Fruit fly (Drosophila melanogaster) whole organism, prepupa: ENCODE data around the gene mino.
A peak's percentile ranks its signal among the peaks of the same experiment; 100 is the strongest.

ENCODE experiments used
- Blimp-1 ChIP-seq: fragments of 200-800 bp; sonication (Bioruptor generic); optimal IDR thresholded peaks from 3 replicates; lab custom pipeline; 2017; ENCODE audit warnings: missing biosample characterization, missing genetic modification characterization, mild to moderate bottlenecking, moderate library complexity, missing genetic modification reagents
- CG10631 ChIP-seq: fragments of 200-800 bp; sonication (Bioruptor generic); optimal IDR thresholded peaks from 2 replicates; lab custom pipeline; 2016; ENCODE audit warnings: missing biosample characterization, missing genetic modification characterization
- CG10669 ChIP-seq: fragments of 200-800 bp; sonication (Bioruptor generic); optimal IDR thresholded peaks from 3 replicates; lab custom pipeline; 2018; ENCODE audit warnings: missing biosample characterization, mild to moderate bottlenecking, missing genetic modification characterization, moderate library complexity
- CG11294 ChIP-seq: fragments of 200-800 bp; sonication (Bioruptor generic); IDR thresholded peaks from 2 replicates; pipeline ENCODE4 v1.3.6; 2022; ENCODE audit warnings: missing biosample characterization, missing genetic modification characterization
- CG11902 ChIP-seq: fragments of 200-800 bp; sonication (Bioruptor generic); optimal IDR thresholded peaks from 3 replicates; lab custom pipeline; 2016; ENCODE audit warnings: missing biosample characterization, missing genetic modification characterization
- CG1621 ChIP-seq: fragments of 200-800 bp; sonication (Bioruptor generic); optimal IDR thresholded peaks from 3 replicates; lab custom pipeline; 2018; ENCODE audit warnings: missing biosample characterization, mild to moderate bottlenecking, missing genetic modification characterization
- CG3032 ChIP-seq: fragments of 200-800 bp; optimal IDR thresholded peaks from 2 replicates; lab custom pipeline; 2019; ENCODE audit warnings: missing biosample characterization, mild to moderate bottlenecking, missing genetic modification characterization, moderate library complexity
- CG3919 ChIP-seq: fragments of 200-800 bp; sonication (Bioruptor generic); optimal IDR thresholded peaks from 3 replicates; lab custom pipeline; 2016; ENCODE audit warnings: missing biosample characterization, missing genetic modification characterization
- CG4318 ChIP-seq: fragments of 200-800 bp; sonication (Bioruptor generic); optimal IDR thresholded peaks from 3 replicates; lab custom pipeline; 2017; ENCODE audit warnings: missing biosample characterization, mild to moderate bottlenecking, missing genetic modification characterization
- CG6792 ChIP-seq: fragments of 200-800 bp; sonication (Bioruptor generic); optimal IDR thresholded peaks from 3 replicates; lab custom pipeline; 2016; ENCODE audit warnings: missing biosample characterization, missing genetic modification characterization
- CG6854 ChIP-seq: fragments of 200-800 bp; sonication (Bioruptor generic); optimal IDR thresholded peaks from 2 replicates; lab custom pipeline; 2017; ENCODE audit warnings: missing biosample characterization, mild to moderate bottlenecking, missing genetic modification characterization
- CG7368 ChIP-seq: fragments of 200-800 bp; sonication (Bioruptor generic); optimal IDR thresholded peaks from 3 replicates; lab custom pipeline; 2016; ENCODE audit warnings: missing biosample characterization, missing genetic modification characterization
- CG9139 ChIP-seq: fragments of 200-800 bp; sonication (Bioruptor generic); optimal IDR thresholded peaks from 3 replicates; lab custom pipeline; 2017; ENCODE audit warnings: missing biosample characterization, mild to moderate bottlenecking, missing genetic modification characterization
- Eip75B ChIP-seq: fragments of 200-800 bp; sonication (Bioruptor generic); optimal IDR thresholded peaks from 3 replicates; lab custom pipeline; 2016; ENCODE audit warnings: missing biosample characterization, missing genetic modification characterization
- Eip78C ChIP-seq: fragments of 200-800 bp; sonication (Bioruptor generic); peaks from one replicate; lab custom pipeline; 2016; ENCODE audit warnings: missing biosample characterization, missing genetic modification characterization
- Ets21C ChIP-seq: fragments of 200-800 bp; sonication (Bioruptor generic); optimal IDR thresholded peaks from 3 replicates; lab custom pipeline; 2016; ENCODE audit warnings: missing biosample characterization, missing genetic modification characterization
- Gug ChIP-seq: fragments of 200-800 bp; sonication (Bioruptor generic); IDR thresholded peaks from 2 replicates; pipeline ENCODE4 v1.3.6; 2022; ENCODE audit warnings: missing biosample characterization, missing genetic modification characterization
- Hr39 ChIP-seq: fragments of 200-800 bp; sonication (Bioruptor generic); optimal IDR thresholded peaks from 2 replicates; lab custom pipeline; 2016; ENCODE audit warnings: missing biosample characterization, missing genetic modification characterization
- Hr4 ChIP-seq: fragments of 200-800 bp; sonication (Bioruptor generic); optimal IDR thresholded peaks from 3 replicates; lab custom pipeline; 2016; ENCODE audit warnings: missing biosample characterization, missing genetic modification characterization
- Lpt ChIP-seq: fragments of 200-800 bp; sonication (Bioruptor generic); optimal IDR thresholded peaks from 3 replicates; lab custom pipeline; 2016; ENCODE audit warnings: missing biosample characterization, missing genetic modification characterization
- Sox15 ChIP-seq: fragments of 200-800 bp; sonication (Bioruptor generic); optimal IDR thresholded peaks from 3 replicates; lab custom pipeline; 2016; ENCODE audit warnings: missing biosample characterization, missing genetic modification characterization
- achi ChIP-seq: fragments of 200-800 bp; sonication (Bioruptor generic); optimal IDR thresholded peaks from 3 replicates; lab custom pipeline; 2016; ENCODE audit warnings: missing biosample characterization, missing genetic modification characterization
- cyc ChIP-seq: fragments of 200-800 bp; sonication (Bioruptor generic); optimal IDR thresholded peaks from 3 replicates; lab custom pipeline; 2016; ENCODE audit warnings: missing biosample characterization, missing genetic modification characterization
- dac ChIP-seq: fragments of 200-800 bp; sonication (Bioruptor generic); optimal IDR thresholded peaks from 2 replicates; lab custom pipeline; 2017; ENCODE audit warnings: missing biosample characterization, mild to moderate bottlenecking, missing genetic modification characterization
- dsx ChIP-seq: fragments of 200-800 bp; optimal IDR thresholded peaks from 3 replicates; lab custom pipeline; 2019; ENCODE audit warnings: missing biosample characterization, mild to moderate bottlenecking, missing genetic modification characterization, moderate library complexity; ENCODE audit not compliant: poor library complexity, severe bottlenecking
- fd85E ChIP-seq: fragments of 200-800 bp; sonication (Bioruptor generic); optimal IDR thresholded peaks from 3 replicates; lab custom pipeline; 2016; ENCODE audit warnings: missing biosample characterization, missing genetic modification characterization
- fkh ChIP-seq: fragments of 200-800 bp; sonication (Bioruptor generic); optimal IDR thresholded peaks from 3 replicates; lab custom pipeline; 2017; ENCODE audit warnings: missing biosample characterization, mild to moderate bottlenecking, missing genetic modification characterization, moderate library complexity
- net ChIP-seq: fragments of 200-800 bp; sonication (Bioruptor generic); optimal IDR thresholded peaks from 3 replicates; lab custom pipeline; 2016; ENCODE audit warnings: missing biosample characterization, missing genetic modification characterization
- pdm3 ChIP-seq: fragments of 200-800 bp; sonication (Bioruptor generic); optimal IDR thresholded peaks from 3 replicates; lab custom pipeline; 2016; ENCODE audit warnings: missing biosample characterization, missing genetic modification characterization
- salr ChIP-seq, 2 experiments: fragments of 200-800 bp; sonication (Bioruptor generic); optimal IDR thresholded peaks; 3 replicates each; lab custom pipeline; 2016 to 2018; ENCODE audit warnings: missing biosample characterization in 2 of 2, missing genetic modification characterization in 2 of 2, mild to moderate bottlenecking in 1 of 2
- ss ChIP-seq, 2 experiments: fragments of 200-800 bp; sonication (Bioruptor generic); optimal IDR thresholded peaks; 2 replicates in 1 of 2; 3 replicates in 1 of 2; lab custom pipeline; 2017 to 2018; ENCODE audit warnings: mild to moderate bottlenecking in 2 of 2, missing biosample characterization in 2 of 2, missing genetic modification characterization in 2 of 2, moderate library complexity in 1 of 2

The mino gene

dm6 chr3R:27925000-27925970, at the start of gene mino (continued):
- TF ChIP-seq CG1621 (tag; lab: Kevin White, UChicago) (peak; percentile 47), dac (GFP tag; lab: Kevin White, UChicago) (no peak), CG11294 (no peak), CG10631 (no peak), CG10669 (GFP tag; lab: Kevin White, UChicago) (peak; percentile 1), Eip75B (GFP tag; lab: Kevin White, UChicago) (no peak), achi (no peak), fd85E (GFP tag; lab: Kevin White, UChicago) (no peak), Eip78C (GFP tag; lab: Kevin White, UChicago) (peak; percentile 60), Gug (GFP tag; lab: Robert Waterston, UW) (no peak)

dm6 chr3R:27888110-27888509, 36.9 kb upstream of the mino start:
- TF ChIP-seq fkh (no peak), CG11902 (GFP tag; lab: Kevin White, UChicago) (no peak), CG6854 (GFP tag; lab: Kevin White, UChicago) (no peak)

- TF ChIP-seq Eip75B (GFP tag; lab: Kevin White, UChicago) (peak; percentile 26), Lpt (no peak), CG4318 (no peak), Eip78C (GFP tag; lab: Kevin White, UChicago) (peak; percentile 38), CG7368 (GFP tag; lab: Kevin White, UChicago) (no peak), CG3919 (GFP tag; lab: Kevin White, UChicago) (no peak), dsx (peak; percentile 87), CG3032 (tag; lab: Kevin White, UChicago) (no peak), Hr39 (GFP tag; lab: Kevin White, UChicago) (no peak), CG1621 (tag; lab: Kevin White, UChicago) (peak; percentile 24)
These were observed 19.3 kb upstream of the mino start, which contains the start of gene CG34353 for dm6 chr3R:27905695-27906094. Gene CG34353 (minus strand): TSS chr3R:27905843.

dm6 chr3R:27912147-27912546, 12.8 kb upstream of the mino start, which contains the start of gene mil:
Gene mil (plus strand): TSS chr3R:27912447.
- TF ChIP-seq cyc (GFP tag; lab: Kevin White, UChicago) (no peak), ss (GFP tag; optimal IDR thresholded peaks at IDR 0.05; lab: Kevin White, UChicago) (no peak), CG10631 (no peak), CG4318 (no peak), CG9139 (GFP tag; lab: Kevin White, UChicago) (no peak), net (GFP tag; lab: Kevin White, UChicago) (no peak), salr (GFP tag; optimal IDR thresholded peaks at IDR 0.05; lab: Kevin White, UChicago) (no peak), Hr4 (GFP tag; lab: Kevin White, UChicago) (no peak), Sox15 (GFP tag; lab: Kevin White, UChicago) (no peak), Gug (GFP tag; lab: Robert Waterston, UW) (no peak), fkh (no peak), pdm3 (GFP tag; lab: Kevin White, UChicago) (no peak), Ets21C (GFP tag; lab: Kevin White, UChicago) (no peak), achi (no peak), CG6792 (GFP tag; lab: Kevin White, UChicago) (no peak), Blimp-1 (GFP tag; lab: Kevin White, UChicago) (no peak)
- TF ChIP-seq, all 60 proteins: peak for 0
